Worm (Caenorhabditis elegans): Measurements from ENCODE around the gene cfap-20.

The cfap-20 gene

DNA sequence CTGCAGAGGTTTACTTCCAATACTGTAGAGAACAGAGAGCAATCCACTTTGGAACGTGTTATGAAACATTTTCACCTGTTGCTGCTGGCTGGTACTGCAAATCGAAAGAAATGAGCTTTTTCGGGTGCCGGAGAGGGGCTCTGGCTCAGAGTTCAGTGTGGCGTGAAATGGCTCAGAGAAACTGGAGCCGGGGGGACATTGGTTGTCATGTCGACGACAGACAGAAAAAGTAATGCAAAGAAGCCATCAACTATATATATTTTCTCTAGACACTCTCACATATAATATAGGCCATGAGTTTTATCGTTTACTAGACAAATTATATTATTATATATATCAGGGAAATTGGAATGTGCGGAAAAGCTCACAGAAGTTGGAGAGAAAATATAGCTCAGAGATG, at the start of gene cfap-20:
Gene cfap-20, minus strand, starts transcription at position 101 of the 400 bp plus-strand sequence.
- TF ChIP-seq nhr-28 (tag; optimal IDR thresholded peaks at IDR 0.05) (no peak), fkh-2 (tag; optimal IDR thresholded peaks at IDR 0.05) (no peak), nhr-11 (tag; optimal IDR thresholded peaks at IDR 0.05) (no peak), nhr-12 (tag; optimal IDR thresholded peaks at IDR 0.05) (no peak), nhr-25 (tag; optimal IDR thresholded peaks at IDR 0.05) (no peak)

DNA sequence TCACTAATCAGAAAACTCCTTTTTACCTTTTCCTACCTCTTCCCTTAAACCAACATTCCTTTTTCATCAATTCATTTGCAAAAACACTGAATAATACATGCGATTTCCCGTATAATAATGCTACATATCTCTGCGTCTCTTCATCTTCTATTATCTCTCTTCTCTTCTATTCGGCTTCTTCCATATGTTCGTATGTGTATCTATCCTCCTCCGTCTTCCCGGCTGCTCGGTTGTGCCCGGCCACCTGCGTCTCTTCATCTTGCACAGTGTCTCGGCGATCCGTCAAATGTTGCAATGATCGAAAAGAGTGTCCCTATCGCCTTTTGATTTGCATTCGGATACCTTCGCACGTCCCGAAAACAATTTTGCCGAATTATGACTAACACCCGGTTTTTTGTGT, 46.0 kb upstream of the cfap-20 start:
- TF ChIP-seq hmg-11 (tag; optimal IDR thresholded peaks at IDR 0.05) (peak; percentile 16), lin-39 (tag; optimal IDR thresholded peaks at IDR 0.05) (no peak)

DNA sequence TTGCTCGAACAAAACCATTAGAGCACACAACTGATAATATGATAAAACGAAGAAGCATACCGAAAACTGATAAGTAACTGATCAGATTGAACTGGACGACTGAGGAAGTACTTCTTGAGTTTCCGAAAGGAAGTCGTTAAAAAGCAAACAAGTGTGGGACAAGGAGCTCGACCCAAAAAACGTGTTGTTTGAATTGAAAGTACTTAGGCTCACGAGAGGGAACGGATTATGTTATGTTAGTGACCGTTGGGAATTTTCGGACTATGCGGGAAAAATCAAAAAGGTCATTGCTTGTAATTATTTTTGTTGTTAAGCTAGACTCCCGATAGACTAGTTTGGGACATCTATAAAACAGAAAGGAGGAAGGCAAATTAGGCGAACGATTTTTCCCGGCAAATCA, 44.3 kb upstream of the cfap-20 start, which contains the start of gene C48D5.3:
Gene C48D5.3, minus strand, starts transcription at position 101 of the 400 bp plus-strand sequence.
- TF ChIP-seq elt-1 (tag; optimal IDR thresholded peaks at IDR 0.05) (no peak), unc-62 (GFP tag; optimal IDR thresholded peaks at IDR 0.05) (no peak), egl-27 (tag; optimal IDR thresholded peaks at IDR 0.05) (no peak), nfya-1 (tag; optimal IDR thresholded peaks at IDR 0.05; ENCODE audit: insufficient read depth) (no peak), nhr-237 (tag; optimal IDR thresholded peaks at IDR 0.05) (no peak), nhr-77 (tag; optimal IDR thresholded peaks at IDR 0.05) (no peak), lin-15B (tag; optimal IDR thresholded peaks at IDR 0.05) (no peak), nhr-23 (tag; optimal IDR thresholded peaks at IDR 0.05) (no peak), elt-2 (tag; optimal IDR thresholded peaks at IDR 0.05) (no peak), ceh-82 (tag; optimal IDR thresholded peaks at IDR 0.05) (no peak), nhr-11 (tag; optimal IDR thresholded peaks at IDR 0.05) (no peak), nhr-43 (tag; optimal IDR thresholded peaks at IDR 0.05; ENCODE audit: poor library complexity, severe bottlenecking) (no peak), unc-39 (tag; optimal IDR thresholded peaks at IDR 0.05) (no peak), nhr-67 (tag; optimal IDR thresholded peaks at IDR 0.05) (no peak), snpc-4 (tag; optimal IDR thresholded peaks at IDR 0.05) (no peak), zag-1 (tag; optimal IDR thresholded peaks at IDR 0.05) (no peak)

DNA sequence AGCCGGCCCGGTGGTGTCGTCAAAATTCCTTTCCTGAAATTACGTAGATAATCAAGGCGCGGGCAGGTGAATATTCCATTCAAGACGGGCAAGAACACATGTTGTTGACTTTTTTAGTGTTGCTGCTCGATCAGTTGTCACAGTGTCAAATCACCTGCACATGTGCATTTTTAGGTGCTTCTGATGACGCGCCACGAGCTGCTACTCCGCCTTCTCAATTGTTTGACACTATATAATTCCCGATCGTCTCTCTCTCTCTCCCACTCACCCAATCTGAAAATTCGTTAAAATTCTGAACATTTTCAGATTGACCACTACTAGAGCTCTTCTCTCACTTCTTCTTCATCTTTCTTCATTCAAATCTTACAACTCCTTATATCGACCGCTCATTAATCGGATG, 36.0 kb upstream of the cfap-20 start, which contains the start of gene nhr-6:
Gene nhr-6, plus strand, starts transcription at position 301 of the 400 bp plus-strand sequence.
- TF ChIP-seq mdl-1 (tag; optimal IDR thresholded peaks at IDR 0.05) = no peak
- no peak for TF ChIP-seq lin-39 (tag; optimal IDR thresholded peaks at IDR 0.05)
- no peak for TF ChIP-seq ceh-9 (tag; optimal IDR thresholded peaks at IDR 0.05)
- no peak for TF ChIP-seq fos-1 (tag; optimal IDR thresholded peaks at IDR 0.05)
- no peak for TF ChIP-seq R02D3.7 (tag; optimal IDR thresholded peaks at IDR 0.05)
- TF ChIP-seq ceh-82 (tag; optimal IDR thresholded peaks at IDR 0.05) = no peak
- TF ChIP-seq ztf-4 (tag; optimal IDR thresholded peaks at IDR 0.05) = no peak
- TF ChIP-seq lsy-12 (tag; optimal IDR thresholded peaks at IDR 0.05) = no peak
- TF ChIP-seq nfya-1 (tag; optimal IDR thresholded peaks at IDR 0.05; ENCODE audit: insufficient read depth) = no peak
- TF ChIP-seq jun-1 (tag; optimal IDR thresholded peaks at IDR 0.05) = no peak
- no peak for TF ChIP-seq unc-62 (GFP tag; optimal IDR thresholded peaks at IDR 0.05)
- TF ChIP-seq tbx-2 (tag; optimal IDR thresholded peaks at IDR 0.05) = no peak
- no peak for TF ChIP-seq elt-3 (tag; optimal IDR thresholded peaks at IDR 0.05)

DNA sequence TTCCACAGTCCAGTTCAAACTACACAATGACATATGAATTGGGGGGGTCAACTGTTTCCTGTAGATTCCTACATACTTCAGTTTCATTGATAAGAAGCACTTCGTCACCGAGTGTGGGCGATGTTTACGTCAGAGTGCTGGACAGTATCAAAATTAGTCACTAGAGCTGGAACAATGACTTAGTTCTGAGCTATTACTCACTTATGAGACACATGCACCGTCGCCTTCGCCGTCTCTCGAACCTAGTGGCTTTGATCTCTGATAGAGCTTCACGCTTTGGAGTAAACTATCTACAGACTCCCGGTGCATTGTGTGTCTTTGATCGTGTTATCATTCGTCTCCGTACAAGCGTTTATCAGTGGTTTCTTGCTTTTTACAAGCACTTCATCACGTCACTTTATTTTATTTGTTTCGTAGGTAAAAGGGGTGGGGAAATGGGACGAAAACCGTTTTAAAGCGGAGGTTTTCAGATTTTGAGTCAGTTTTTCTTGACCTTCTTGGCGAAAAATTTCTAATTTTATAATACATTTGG, 34.1 kb upstream of the cfap-20 start:
- TF ChIP-seq ama-1 (optimal IDR thresholded peaks at IDR 0.05) (no peak), aly-2 (tag; optimal IDR thresholded peaks at IDR 0.05) (no peak), fkh-10 (GFP tag; optimal IDR thresholded peaks at IDR 0.05) (no peak), pqm-1 (tag; optimal IDR thresholded peaks at IDR 0.05) (peak; percentile 73), egl-27 (tag; optimal IDR thresholded peaks at IDR 0.05) (no peak), mdl-1 (tag; optimal IDR thresholded peaks at IDR 0.05) (no peak), sea-2 (GFP tag; optimal IDR thresholded peaks at IDR 0.05) (no peak), elt-3 (tag; optimal IDR thresholded peaks at IDR 0.05) (no peak), ceh-28 (tag; optimal IDR thresholded peaks at IDR 0.05) (no peak), egl-5 (tag; optimal IDR thresholded peaks at IDR 0.05) (no peak), lin-39 (tag; optimal IDR thresholded peaks at IDR 0.05) (no peak), elt-2 (tag; optimal IDR thresholded peaks at IDR 0.05) (peak; percentile 78), nhr-67 (tag; optimal IDR thresholded peaks at IDR 0.05) (no peak), R02D3.7 (tag; optimal IDR thresholded peaks at IDR 0.05) (no peak), skn-1 (tag; optimal IDR thresholded peaks at IDR 0.05) (no peak)
